Worm (Caenorhabditis elegans) whole organism, L1 larva: Measurements from ENCODE around the gene C08F1.12.
"Not testable (repeated sequence)": the region's sequence is repeated elsewhere in the genome, so short reads cannot be mapped to it uniquely, and the experiment has no call there.

ENCODE experiments used
- C16A3.4 ChIP-seq: fragments of 150-350 bp; optimal IDR thresholded peaks from 2 replicates; lab custom pipeline; 2014; ENCODE audit warnings: missing biosample characterization, missing genetic modification characterization
- F16B12.6 ChIP-seq: fragments of 150-350 bp; optimal IDR thresholded peaks from 2 replicates; lab custom pipeline; 2014; ENCODE audit warnings: missing biosample characterization, missing genetic modification characterization
- aha-1 ChIP-seq: fragments of 150-350 bp; optimal IDR thresholded peaks from 2 replicates; lab custom pipeline; 2014; ENCODE audit warnings: missing biosample characterization, missing genetic modification characterization
- alr-1 ChIP-seq: fragments of 200-800 bp; sonication (Bioruptor generic); optimal IDR thresholded peaks from 2 replicates; lab custom pipeline; 2018; ENCODE audit warnings: borderline replicate concordance, mild to moderate bottlenecking, missing genetic modification characterization, missing compliant biosample characterization
- ama-1 ChIP-seq: fragments of 150-350 bp; optimal IDR thresholded peaks from 2 replicates; lab custom pipeline; 2014
- blmp-1 ChIP-seq: fragments of 150-350 bp; optimal IDR thresholded peaks from 2 replicates; lab custom pipeline; 2014; ENCODE audit warnings: missing biosample characterization, missing genetic modification characterization
- ceh-63 ChIP-seq: fragments of 200-800 bp; sonication (Bioruptor generic); optimal IDR thresholded peaks from 2 replicates; lab custom pipeline; 2018; ENCODE audit warnings: mild to moderate bottlenecking, missing genetic modification characterization, missing compliant biosample characterization
- ceh-82 ChIP-seq, 3 experiments: fragments of 150-350 bp in 1 of 3; sonication (generic microtip) in 2 of 3; optimal IDR thresholded peaks; 2 replicates each; lab custom pipeline; 2014 to 2017; ENCODE audit warnings: missing biosample characterization in 3 of 3, missing genetic modification characterization in 3 of 3
- ceh-90 ChIP-seq: sonication (generic microtip); optimal IDR thresholded peaks from 2 replicates; lab custom pipeline; 2016; ENCODE audit warnings: missing genetic modification characterization, missing compliant biosample characterization
- dsc-1 ChIP-seq: sonication (generic microtip); optimal IDR thresholded peaks from 2 replicates; lab custom pipeline; 2016; ENCODE audit warnings: mild to moderate bottlenecking, missing genetic modification characterization, missing compliant biosample characterization
- efl-3 ChIP-seq: fragments of 200-800 bp; sonication (Bioruptor generic); optimal IDR thresholded peaks from 2 replicates; lab custom pipeline; 2018; ENCODE audit warnings: mild to moderate bottlenecking, missing genetic modification characterization, missing compliant biosample characterization
- egl-27 ChIP-seq, 2 experiments: fragments of 150-350 bp in 1 of 2; sonication (generic microtip); optimal IDR thresholded peaks; 3 replicates each; lab custom pipeline; 2017 to 2018; ENCODE audit warnings: missing biosample characterization in 2 of 2, missing genetic modification characterization in 2 of 2, missing genetic modification reagents in 2 of 2
- ets-5 ChIP-seq: fragments of 200-800 bp; sonication (Bioruptor generic); IDR thresholded peaks from 2 replicates; pipeline ENCODE4 v1.3.6; 2022; ENCODE audit warnings: missing genetic modification characterization, missing compliant biosample characterization
- fkh-4 ChIP-seq: sonication (generic microtip); optimal IDR thresholded peaks from 2 replicates; lab custom pipeline; 2016; ENCODE audit warnings: missing compliant biosample characterization, missing genetic modification characterization, borderline replicate concordance
- fos-1 ChIP-seq: fragments of 150-350 bp; optimal IDR thresholded peaks from 2 replicates; lab custom pipeline; 2014; ENCODE audit warnings: missing biosample characterization, missing genetic modification characterization
- hlh-17 ChIP-seq: fragments of 200-800 bp; sonication (Bioruptor generic); optimal IDR thresholded peaks from 2 replicates; lab custom pipeline; 2018; ENCODE audit warnings: missing genetic modification characterization, mild to moderate bottlenecking, missing compliant biosample characterization, moderate library complexity, borderline replicate concordance
- hpl-2 ChIP-seq: fragments of 150-350 bp; optimal IDR thresholded peaks from 2 replicates; lab custom pipeline; 2014; ENCODE audit warnings: missing biosample characterization, missing genetic modification reagents, missing genetic modification characterization
- irx-1 ChIP-seq: sonication (generic microtip); optimal IDR thresholded peaks from 2 replicates; lab custom pipeline; 2016; ENCODE audit warnings: missing genetic modification characterization, missing compliant biosample characterization
- jun-1 ChIP-seq: fragments of 150-350 bp; optimal IDR thresholded peaks from 2 replicates; lab custom pipeline; 2014; ENCODE audit warnings: missing biosample characterization, missing genetic modification reagents, missing genetic modification characterization
- lin-13 ChIP-seq: fragments of 150-350 bp; optimal IDR thresholded peaks from 2 replicates; lab custom pipeline; 2014; ENCODE audit warnings: missing biosample characterization, missing genetic modification reagents, missing genetic modification characterization
- lin-14 ChIP-seq: fragments of 200-800 bp; sonication (Bioruptor generic); optimal IDR thresholded peaks from 2 replicates; lab custom pipeline; 2018; ENCODE audit warnings: mild to moderate bottlenecking, missing genetic modification characterization, moderate library complexity, missing compliant biosample characterization
- lin-15B ChIP-seq: fragments of 150-350 bp; sonication (generic microtip); optimal IDR thresholded peaks from 3 replicates; lab custom pipeline; 2014; ENCODE audit warnings: missing biosample characterization, missing genetic modification characterization
- lin-35 ChIP-seq, 2 experiments: fragments of 150-350 bp; optimal IDR thresholded peaks; 2 replicates each; lab custom pipeline; 2014; ENCODE audit warnings: missing biosample characterization in 2 of 2, missing genetic modification characterization in 2 of 2, missing genetic modification reagents in 2 of 2
- lir-3 ChIP-seq: sonication (generic microtip); optimal IDR thresholded peaks from 2 replicates; lab custom pipeline; 2016; ENCODE audit warnings: mild to moderate bottlenecking, missing genetic modification characterization, moderate library complexity, missing compliant biosample characterization; ENCODE audit not compliant: poor library complexity
- mab-9 ChIP-seq: fragments of 200-800 bp; sonication (Bioruptor generic); IDR thresholded peaks from 2 replicates; pipeline ENCODE4 v1.3.6; 2022; ENCODE audit warnings: missing genetic modification reagents, missing genetic modification characterization, missing compliant biosample characterization
- mep-1 ChIP-seq: fragments of 150-350 bp; optimal IDR thresholded peaks from 2 replicates; lab custom pipeline; 2014; ENCODE audit warnings: missing biosample characterization, missing genetic modification characterization
- nhr-12 ChIP-seq: sonication (generic microtip); optimal IDR thresholded peaks from 2 replicates; lab custom pipeline; 2017; ENCODE audit warnings: missing biosample characterization, missing genetic modification characterization
- nhr-19 ChIP-seq: fragments of 200-800 bp; sonication (Bioruptor generic); conservative IDR thresholded peaks from 2 replicates; pipeline ENCODE4 v1.3.6; 2022; ENCODE audit warnings: missing genetic modification characterization, missing compliant biosample characterization
- nhr-47 ChIP-seq: sonication (generic microtip); optimal IDR thresholded peaks from 2 replicates; lab custom pipeline; 2016; ENCODE audit warnings: mild to moderate bottlenecking, missing genetic modification characterization, moderate library complexity, missing compliant biosample characterization
- nhr-71 ChIP-seq: sonication (generic microtip); optimal IDR thresholded peaks from 2 replicates; lab custom pipeline; 2016; ENCODE audit warnings: mild to moderate bottlenecking, missing genetic modification characterization, moderate library complexity, missing compliant biosample characterization
- nhr-76 ChIP-seq: sonication (generic microtip); optimal IDR thresholded peaks from 2 replicates; lab custom pipeline; 2017; ENCODE audit warnings: missing biosample characterization, missing genetic modification characterization
- nhr-77 ChIP-seq: fragments of 150-350 bp; optimal IDR thresholded peaks from 2 replicates; lab custom pipeline; 2014; ENCODE audit warnings: missing biosample characterization, missing genetic modification characterization
- nhr-84 ChIP-seq: sonication (generic microtip); optimal IDR thresholded peaks from 2 replicates; lab custom pipeline; 2017; ENCODE audit warnings: missing biosample characterization, missing genetic modification characterization
- nhr-90 ChIP-seq: sonication (generic microtip); optimal IDR thresholded peaks from 2 replicates; lab custom pipeline; 2016; ENCODE audit warnings: mild to moderate bottlenecking, missing genetic modification characterization, missing compliant biosample characterization; ENCODE audit not compliant: poor library complexity
- skn-1 ChIP-seq: fragments of 150-350 bp; optimal IDR thresholded peaks from 2 replicates; lab custom pipeline; 2014; ENCODE audit warnings: missing biosample characterization, missing genetic modification characterization
- snpc-4 ChIP-seq: fragments of 150-350 bp; optimal IDR thresholded peaks from 2 replicates; lab custom pipeline; 2014; ENCODE audit warnings: missing biosample characterization, missing genetic modification characterization
- snu-23 ChIP-seq: sonication (generic microtip); optimal IDR thresholded peaks from 2 replicates; lab custom pipeline; 2016; ENCODE audit warnings: missing genetic modification characterization, missing compliant biosample characterization
- sox-4 ChIP-seq: sonication (generic microtip); optimal IDR thresholded peaks from 2 replicates; lab custom pipeline; 2016; ENCODE audit warnings: missing genetic modification characterization, missing compliant biosample characterization
- swsn-7 ChIP-seq: sonication (generic microtip); optimal IDR thresholded peaks from 2 replicates; lab custom pipeline; 2016; ENCODE audit warnings: missing genetic modification characterization, missing compliant biosample characterization
- tbx-2 ChIP-seq: sonication (generic microtip); optimal IDR thresholded peaks from 2 replicates; lab custom pipeline; 2016; ENCODE audit warnings: missing genetic modification characterization, missing compliant biosample characterization
- unc-130 ChIP-seq: fragments of 150-350 bp; optimal IDR thresholded peaks from 2 replicates; lab custom pipeline; 2017; ENCODE audit warnings: missing biosample characterization, missing genetic modification characterization, inconsistent platforms
- unc-30 ChIP-seq: sonication (generic microtip); optimal IDR thresholded peaks from 2 replicates; lab custom pipeline; 2017; ENCODE audit warnings: missing biosample characterization, missing genetic modification characterization
- unc-86 ChIP-seq: sonication (generic microtip); optimal IDR thresholded peaks from 2 replicates; lab custom pipeline; 2016; ENCODE audit warnings: missing genetic modification characterization, missing compliant biosample characterization
- vab-15 ChIP-seq: sonication (generic microtip); optimal IDR thresholded peaks from 2 replicates; lab custom pipeline; 2017; ENCODE audit warnings: missing genotype, mild to moderate bottlenecking, missing genetic modification characterization, missing compliant biosample characterization
- xbp-1 ChIP-seq: sonication (generic microtip); optimal IDR thresholded peaks from 2 replicates; lab custom pipeline; 2016; ENCODE audit warnings: missing genetic modification characterization, missing compliant biosample characterization
- ztf-11 ChIP-seq, 2 experiments: sonication (generic microtip); optimal IDR thresholded peaks; 2 replicates each; lab custom pipeline; 2016 to 2017; ENCODE audit warnings: missing genetic modification characterization in 2 of 2, missing biosample characterization in 1 of 2, missing compliant biosample characterization in 1 of 2
- ztf-4 ChIP-seq: fragments of 150-350 bp; optimal IDR thresholded peaks from 2 replicates; lab custom pipeline; 2014; ENCODE audit warnings: missing biosample characterization, missing genetic modification characterization

C08F1.12 gene

ce11 chrII:1806358-1806757, at the start of gene C08F1.12:
Gene C08F1.12 (minus strand): TSS chrII:1806458.
- no peak for TF ChIP-seq mep-1
- TF ChIP-seq ztf-11 (tag; optimal IDR thresholded peaks at IDR 0.05; lab: Kevin White, UChicago) = no peak
- TF ChIP-seq egl-27 (tag; optimal IDR thresholded peaks at IDR 0.05; lab: Kevin White, UChicago) = no peak
- no peak for TF ChIP-seq nhr-47
- TF ChIP-seq snpc-4 (tag; lab: Kevin White, UChicago) = no peak
- TF ChIP-seq hpl-2 (GFP tag; lab: Kevin White, UChicago) = no peak
- no peak for TF ChIP-seq nhr-12 (tag; lab: Kevin White, UChicago)
- no peak for TF ChIP-seq ama-1
- TF ChIP-seq dsc-1 (tag; lab: Kevin White, UChicago) = no peak
- TF ChIP-seq alr-1 (tag; lab: Kevin White, UChicago) = no peak
- TF ChIP-seq fos-1 (tag; lab: Kevin White, UChicago) = no peak
- no peak for TF ChIP-seq irx-1 (tag; lab: Kevin White, UChicago)
- TF ChIP-seq swsn-7 (tag; lab: Kevin White, UChicago) = no peak
- TF ChIP-seq skn-1 (tag; lab: Kevin White, UChicago) = no peak
- TF ChIP-seq nhr-19 = no peak
- no peak for TF ChIP-seq lin-15B (tag; lab: Kevin White, UChicago)
- no peak for TF ChIP-seq snu-23 (GFP tag; lab: Kevin White, UChicago)
- no peak for TF ChIP-seq lin-14
- TF ChIP-seq lir-3 (tag; lab: Kevin White, UChicago) = no peak
- TF ChIP-seq aha-1 = no peak
- TF ChIP-seq, all 84 proteins: peak for 0

DNA sequence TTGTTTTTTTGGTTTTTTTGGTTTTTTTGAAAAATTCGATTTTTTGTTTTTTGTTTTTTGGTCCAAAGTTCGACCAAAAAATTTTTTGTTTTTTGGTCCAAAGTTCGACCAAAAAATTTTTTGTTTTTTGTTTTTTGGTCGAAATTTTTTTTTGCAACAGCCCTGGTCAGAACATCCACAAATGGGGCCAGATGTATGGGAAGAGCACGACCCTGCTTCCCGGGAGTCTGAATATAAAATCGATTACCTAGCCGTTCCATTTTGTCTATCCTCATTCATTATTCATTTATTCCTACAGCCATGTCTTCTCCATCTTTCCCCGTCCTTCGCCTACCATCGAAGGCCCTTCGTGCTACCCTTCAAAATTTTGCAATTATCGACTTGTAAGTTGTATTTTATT, 47.8 kb upstream of the C08F1.12 start, which contains the start of gene fbxb-95:
Gene fbxb-95 (plus strand): TSS at position 301 of the 400 bp plus-strand sequence.
- not testable (repeated sequence) for TF ChIP-seq unc-130 (tag; lab: Kevin White, UChicago); ztf-11 (tag; optimal IDR thresholded peaks at IDR 0.05; lab: Kevin White, UChicago); unc-86
- TF ChIP-seq, all 84 proteins: peak for 0; not testable (repeated sequence) for 84

ce11 chrII:1852503-1852902, 46.2 kb upstream of the C08F1.12 start, which contains the start of gene C52E2.2:
Gene C52E2.2 (plus strand): TSS chrII:1852803.
- TF ChIP-seq dsc-1 (tag; lab: Kevin White, UChicago) (no peak), ets-5 (GFP tag; lab: Robert Waterston, UW) (no peak), nhr-47 (no peak), ceh-90 (tag; lab: Kevin White, UChicago) (no peak), nhr-84 (tag; lab: Kevin White, UChicago) (no peak), unc-130 (tag; lab: Kevin White, UChicago) (no peak), lin-35 (GFP tag; optimal IDR thresholded peaks at IDR 0.05; lab: Kevin White, UChicago) (no peak), unc-30 (tag; lab: Kevin White, UChicago) (no peak), xbp-1 (tag; lab: Kevin White, UChicago) (no peak), fkh-4 (tag; lab: Kevin White, UChicago) (no peak), C16A3.4 (no peak), ceh-63 (GFP tag; lab: Kevin White, UChicago) (no peak)

- TF ChIP-seq lin-35 (GFP tag; optimal IDR thresholded peaks at IDR 0.05; lab: Kevin White, UChicago) = peak in 1 of 2 experiments; percentile 40
- TF ChIP-seq nhr-84 (tag; lab: Kevin White, UChicago) = no peak
- TF ChIP-seq nhr-12 (tag; lab: Kevin White, UChicago) = no peak
- TF ChIP-seq lin-15B (tag; lab: Kevin White, UChicago) = no peak
- TF ChIP-seq hlh-17 (GFP tag; lab: Kevin White, UChicago) = no peak
- no peak for TF ChIP-seq lin-13
- TF ChIP-seq C16A3.4 = no peak
- no peak for TF ChIP-seq mab-9 (GFP tag; lab: Robert Waterston, UW)
- no peak for TF ChIP-seq nhr-71
- TF ChIP-seq tbx-2 = no peak
- TF ChIP-seq jun-1 (tag; lab: Kevin White, UChicago) = peak; percentile 92
- TF ChIP-seq ztf-4 = no peak
- TF ChIP-seq swsn-7 (tag; lab: Kevin White, UChicago) = no peak
- TF ChIP-seq vab-15 = no peak
- no peak for TF ChIP-seq nhr-77
- TF ChIP-seq efl-3 (GFP tag; lab: Kevin White, UChicago) = no peak
- no peak for TF ChIP-seq sox-4 (tag; lab: Kevin White, UChicago)
- TF ChIP-seq nhr-90 (tag; lab: Kevin White, UChicago) = peak; percentile 48
- TF ChIP-seq unc-130 (tag; lab: Kevin White, UChicago) = no peak
- TF ChIP-seq blmp-1 (tag; lab: Kevin White, UChicago) = peak; percentile 40
- no peak for TF ChIP-seq ceh-82 (tag; optimal IDR thresholded peaks at IDR 0.05; lab: Kevin White, UChicago)
- no peak for TF ChIP-seq nhr-76 (tag; lab: Kevin White, UChicago)
- no peak for TF ChIP-seq F16B12.6 (tag; lab: Kevin White, UChicago)
Measured at ce11 chrII:1851716-1852115, 45.5 kb upstream of the C08F1.12 start.
